Worm (Caenorhabditis elegans): Measurements from ENCODE around the gene heri-1.

Gene heri-1

DNA sequence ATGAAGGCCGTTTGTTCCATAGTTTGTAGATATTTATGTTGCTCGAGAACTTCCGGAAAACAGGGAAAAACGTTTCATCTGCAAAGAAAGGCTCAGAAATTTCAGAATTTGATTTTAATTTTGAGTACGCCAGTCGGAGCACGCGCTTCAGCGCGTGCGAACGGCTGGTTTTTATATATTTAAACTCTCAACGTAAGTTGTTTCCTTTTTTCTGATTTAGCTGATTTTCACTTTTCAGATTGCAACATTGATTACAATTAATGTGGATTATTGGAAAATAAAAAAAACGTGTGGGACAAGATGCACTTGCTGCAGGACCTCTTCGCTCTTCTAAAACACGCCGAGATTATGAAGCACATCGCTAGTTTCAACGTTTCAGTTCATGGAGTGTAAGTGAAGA is 30.4 kb downstream of the heri-1 start, which contains the start of gene F21H12.3:
Gene F21H12.3, plus strand, starts transcription at position 301 of the 400 bp plus-strand sequence.
- TF ChIP-seq ceh-2 (tag; optimal IDR thresholded peaks at IDR 0.05) (no peak), K09A11.1 (tag; optimal IDR thresholded peaks at IDR 0.05; ENCODE audit: insufficient read depth) (no peak), T23F11.4 (GFP tag; optimal IDR thresholded peaks at IDR 0.05) (no peak), hlh-30 (tag; optimal IDR thresholded peaks at IDR 0.05; ENCODE audit: insufficient read depth) (no peak), zip-5 (tag; optimal IDR thresholded peaks at IDR 0.05) (no peak), ahr-1 (tag; optimal IDR thresholded peaks at IDR 0.05) (no peak), K02D7.2 (tag; optimal IDR thresholded peaks at IDR 0.05) (no peak), ceh-22 (tag; optimal IDR thresholded peaks at IDR 0.05) (no peak), hlh-13 (GFP tag; optimal IDR thresholded peaks at IDR 0.05) (no peak)

DNA sequence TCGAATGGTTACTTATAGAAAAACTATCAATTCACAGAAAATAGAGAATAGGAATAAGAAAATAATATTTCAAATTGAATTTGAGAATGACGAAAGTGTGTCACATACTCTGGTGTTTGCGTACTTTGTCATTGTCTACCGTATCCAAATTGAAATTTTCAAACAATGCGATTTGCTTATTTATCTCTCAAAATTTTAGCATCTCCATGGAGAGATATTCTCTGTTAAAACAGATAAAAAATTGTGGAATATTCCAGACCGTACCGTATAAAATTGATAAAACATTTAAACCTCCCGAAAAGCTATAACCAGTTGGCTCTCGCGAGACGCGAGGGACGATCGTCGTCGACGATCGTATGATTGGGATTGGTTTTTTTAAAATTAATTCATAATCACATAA is 32.3 kb downstream of the heri-1 start, which contains the start of gene fbf-1:
Gene fbf-1, minus strand, starts transcription at position 101 of the 400 bp plus-strand sequence.
- TF ChIP-seq ref-2 (tag; optimal IDR thresholded peaks at IDR 0.05) = no peak
- no peak for TF ChIP-seq npax-4 (tag; optimal IDR thresholded peaks at IDR 0.05)
- TF ChIP-seq ceh-24 (tag; optimal IDR thresholded peaks at IDR 0.05) = no peak
- no peak for TF ChIP-seq madf-2 (tag; optimal IDR thresholded peaks at IDR 0.05)
- TF ChIP-seq syd-9 (tag; optimal IDR thresholded peaks at IDR 0.05) = no peak
- TF ChIP-seq ceh-30 (tag; optimal IDR thresholded peaks at IDR 0.05) = no peak
- no peak for TF ChIP-seq odd-2 (tag; optimal IDR thresholded peaks at IDR 0.05)
- TF ChIP-seq sox-2 (GFP tag; IDR thresholded peaks at IDR 0.05) = no peak
- TF ChIP-seq pqm-1 (tag; optimal IDR thresholded peaks at IDR 0.05) = no peak
- no peak for TF ChIP-seq fax-1 (tag; optimal IDR thresholded peaks at IDR 0.05)
- TF ChIP-seq hlh-15 (tag; optimal IDR thresholded peaks at IDR 0.05) = no peak
- TF ChIP-seq tbx-2 (tag; optimal IDR thresholded peaks at IDR 0.05) = no peak
- TF ChIP-seq nhr-232 (tag; optimal IDR thresholded peaks at IDR 0.05) = no peak
- no peak for TF ChIP-seq ceh-2 (tag; optimal IDR thresholded peaks at IDR 0.05)
- no peak for TF ChIP-seq che-1 (tag; optimal IDR thresholded peaks at IDR 0.05)
- TF ChIP-seq sdc-2 (tag; optimal IDR thresholded peaks at IDR 0.05) = no peak
- TF ChIP-seq ets-4 (tag; optimal IDR thresholded peaks at IDR 0.05) = no peak
- TF ChIP-seq ama-1 (optimal IDR thresholded peaks at IDR 0.05) = no peak
- TF ChIP-seq pax-1 (tag; optimal IDR thresholded peaks at IDR 0.05) = no peak
- TF ChIP-seq dmd-4 (tag; optimal IDR thresholded peaks at IDR 0.05; ENCODE audit: borderline replicate concordance) = no peak

DNA sequence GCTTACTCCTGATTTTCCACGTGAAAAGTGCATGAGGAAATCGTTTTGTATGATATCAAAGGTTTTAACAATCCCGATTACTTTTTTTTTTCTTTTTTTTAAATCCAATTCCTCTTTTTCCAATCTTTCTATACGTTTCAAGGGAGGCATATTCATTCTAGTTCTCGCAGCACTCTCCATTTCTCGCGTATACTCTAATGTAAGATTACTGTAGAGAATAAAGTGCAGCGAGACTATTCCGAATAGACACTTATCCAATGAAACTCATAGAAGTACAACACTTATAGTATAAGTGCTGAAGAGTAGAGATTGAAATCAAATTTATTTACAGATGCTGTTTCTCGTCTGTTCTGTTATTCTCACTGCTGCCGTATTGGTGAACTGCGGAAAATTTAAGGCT is 35.4 kb downstream of the heri-1 start, which contains the start of gene H12I13.6:
Gene H12I13.6, plus strand, starts transcription at position 301 of the 400 bp plus-strand sequence.
- no peak for TF ChIP-seq nhr-232 (tag; optimal IDR thresholded peaks at IDR 0.05)
- TF ChIP-seq ets-4 (tag; optimal IDR thresholded peaks at IDR 0.05) = no peak
- TF ChIP-seq ama-1 (optimal IDR thresholded peaks at IDR 0.05) = no peak
- TF ChIP-seq madf-2 (tag; optimal IDR thresholded peaks at IDR 0.05) = no peak
- no peak for TF ChIP-seq unc-55 (GFP tag; optimal IDR thresholded peaks at IDR 0.05)
- TF ChIP-seq elt-2 (tag; optimal IDR thresholded peaks at IDR 0.05) = no peak
- no peak for TF ChIP-seq unc-3 (GFP tag; conservative IDR thresholded peaks at IDR 0.05)
- TF ChIP-seq unc-3 (tag; optimal IDR thresholded peaks at IDR 0.05) = no peak
- TF ChIP-seq pax-1 (tag; optimal IDR thresholded peaks at IDR 0.05) = no peak
- TF ChIP-seq tbx-2 (tag; optimal IDR thresholded peaks at IDR 0.05) = no peak
- TF ChIP-seq syd-9 (tag; optimal IDR thresholded peaks at IDR 0.05) = no peak
- no peak for TF ChIP-seq ceh-9 (tag; optimal IDR thresholded peaks at IDR 0.05)
- TF ChIP-seq pag-3 (tag; optimal IDR thresholded peaks at IDR 0.05; ENCODE audit: borderline replicate concordance) = no peak
- TF ChIP-seq npax-4 (tag; optimal IDR thresholded peaks at IDR 0.05) = no peak
- TF ChIP-seq C08G9.2 (tag; optimal IDR thresholded peaks at IDR 0.05) = no peak

DNA sequence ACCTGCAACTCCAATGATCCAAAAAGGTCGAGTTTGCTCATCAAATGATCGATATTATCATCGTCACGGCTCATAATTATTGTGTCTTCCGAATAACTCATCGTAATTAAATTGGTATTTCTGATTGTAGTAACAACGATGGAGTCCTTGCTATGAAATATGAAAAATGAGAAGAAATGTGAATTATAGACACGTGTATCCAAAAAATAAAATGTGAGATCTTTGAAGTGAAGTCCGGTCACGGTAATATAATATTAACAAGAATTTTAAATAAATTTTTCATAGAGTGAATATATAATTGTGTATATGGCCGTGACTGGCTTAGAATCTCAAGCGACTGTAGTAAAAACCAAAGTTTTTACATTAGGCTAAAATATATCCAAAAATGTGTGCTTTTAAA is 45.9 kb downstream of the heri-1 start, which contains the start of gene H12I13.1:
Gene H12I13.1, minus strand, starts transcription at position 101 of the 400 bp plus-strand sequence.
- TF ChIP-seq ceh-30 (tag; optimal IDR thresholded peaks at IDR 0.05) (no peak), ceh-9 (tag; optimal IDR thresholded peaks at IDR 0.05) (no peak), hlh-15 (tag; optimal IDR thresholded peaks at IDR 0.05) (no peak), pag-3 (tag; optimal IDR thresholded peaks at IDR 0.05; ENCODE audit: borderline replicate concordance) (no peak), pros-1 (tag; optimal IDR thresholded peaks at IDR 0.05) (no peak), pax-1 (tag; optimal IDR thresholded peaks at IDR 0.05) (no peak), K09A11.1 (tag; optimal IDR thresholded peaks at IDR 0.05; ENCODE audit: insufficient read depth) (no peak), ets-4 (tag; optimal IDR thresholded peaks at IDR 0.05) (no peak), sox-4 (tag; optimal IDR thresholded peaks at IDR 0.05) (no peak), ceh-19 (GFP tag; optimal IDR thresholded peaks at IDR 0.05) (no peak), nhr-232 (tag; optimal IDR thresholded peaks at IDR 0.05) (no peak), tbx-7 (tag; optimal IDR thresholded peaks at IDR 0.05) (no peak), unc-3 (GFP tag; conservative IDR thresholded peaks at IDR 0.05) (no peak), unc-3 (tag; optimal IDR thresholded peaks at IDR 0.05) (no peak), pha-2 (tag; optimal IDR thresholded peaks at IDR 0.05) (no peak)
